Fruit fly (Drosophila melanogaster) whole organism, embryonic: ENCODE measurements around the gene CG6094.

Experiments used
- ATbp ChIP-seq: fragments of 200-800 bp; sonication (Bioruptor generic); optimal IDR thresholded peaks from 2 replicates; lab custom pipeline; 2017; ENCODE audit warnings: missing biosample characterization, mild to moderate bottlenecking, missing genetic modification characterization, missing genetic modification reagents
- Atf6 ChIP-seq: fragments of 200-800 bp; sonication (Bioruptor generic); IDR thresholded peaks from 2 replicates; pipeline ENCODE4 v1.3.6; 2022; ENCODE audit warnings: missing biosample characterization, missing genetic modification characterization
- Blimp-1 ChIP-seq: fragments of 200-800 bp; sonication (Bioruptor generic); optimal IDR thresholded peaks from 3 replicates; lab custom pipeline; 2018; ENCODE audit warnings: missing biosample characterization, missing genetic modification characterization, mild to moderate bottlenecking, moderate library complexity, missing genetic modification reagents
- CG1024 ChIP-seq: fragments of 200-800 bp; sonication (Bioruptor generic); IDR thresholded peaks from 2 replicates; pipeline ENCODE4 v1.3.6; 2022; ENCODE audit warnings: missing biosample characterization, missing genetic modification characterization
- CG12744 ChIP-seq: fragments of 200-800 bp; sonication (Bioruptor generic); optimal IDR thresholded peaks from 2 replicates; lab custom pipeline; 2016; ENCODE audit warnings: missing biosample characterization, missing genetic modification characterization
- CG13894 ChIP-seq: fragments of 200-800 bp; sonication (Bioruptor generic); optimal IDR thresholded peaks from 3 replicates; lab custom pipeline; 2018; ENCODE audit warnings: missing biosample characterization, mild to moderate bottlenecking, missing genetic modification characterization, moderate library complexity
- CG17612 ChIP-seq: fragments of 200-800 bp; sonication (Bioruptor generic); IDR thresholded peaks from 2 replicates; pipeline ENCODE4 v1.3.6; 2022; ENCODE audit warnings: missing biosample characterization, missing genetic modification characterization
- CG2199 ChIP-seq: fragments of 200-800 bp; sonication (Bioruptor generic); IDR thresholded peaks from 3 replicates; pipeline ENCODE4 v1.3.6; 2022; ENCODE audit warnings: missing biosample characterization, missing genetic modification characterization
- CG2712 ChIP-seq: fragments of 200-800 bp; optimal IDR thresholded peaks from 3 replicates; lab custom pipeline; 2019; ENCODE audit warnings: missing biosample characterization, mild to moderate bottlenecking, missing genetic modification characterization, moderate library complexity
- CG3065 ChIP-seq: fragments of 200-800 bp; sonication (Bioruptor generic); optimal IDR thresholded peaks from 2 replicates; lab custom pipeline; 2016; ENCODE audit warnings: missing biosample characterization, missing genetic modification characterization
- CG3726 ChIP-seq: fragments of 200-800 bp; sonication (Bioruptor generic); IDR thresholded peaks from 3 replicates; pipeline ENCODE4, ENCODE4 v1.3.6; 2022; ENCODE audit warnings: missing biosample characterization, missing genetic modification characterization
- CG6254 ChIP-seq: fragments of 200-800 bp; sonication (Bioruptor generic); optimal IDR thresholded peaks from 3 replicates; lab custom pipeline; 2017; ENCODE audit warnings: mild to moderate bottlenecking, missing biosample characterization, missing genetic modification reagents, missing genetic modification characterization
- CG6272 ChIP-seq: fragments of 200-800 bp; sonication (Bioruptor generic); IDR thresholded peaks from 2 replicates; pipeline ENCODE4 v1.3.6; 2022; ENCODE audit warnings: missing biosample characterization, missing genetic modification characterization
- CG7745 ChIP-seq: fragments of 200-800 bp; sonication (Bioruptor generic); optimal IDR thresholded peaks from 2 replicates; lab custom pipeline; 2018; ENCODE audit warnings: missing biosample characterization, mild to moderate bottlenecking, missing genetic modification characterization, moderate library complexity
- CG7963 ChIP-seq: fragments of 200-800 bp; sonication (Bioruptor generic); IDR thresholded peaks from 3 replicates; pipeline ENCODE4 v1.3.6; 2022; ENCODE audit warnings: missing biosample characterization, missing genetic modification characterization; ENCODE audit not compliant: partially characterized antibody
- CG8359 ChIP-seq: fragments of 200-800 bp; sonication (Bioruptor generic); optimal IDR thresholded peaks from 2 replicates; lab custom pipeline; 2017; ENCODE audit warnings: missing biosample characterization, mild to moderate bottlenecking, missing genetic modification characterization, borderline replicate concordance
- CG8924 ChIP-seq: fragments of 200-800 bp; optimal IDR thresholded peaks from 3 replicates; lab custom pipeline; 2019; ENCODE audit warnings: missing biosample characterization, mild to moderate bottlenecking, missing genetic modification characterization, moderate library complexity
- CG9215 ChIP-seq: fragments of 200-800 bp; sonication (Bioruptor generic); IDR thresholded peaks from 2 replicates; pipeline ENCODE4 v1.3.6; 2022; ENCODE audit warnings: missing biosample characterization, missing genetic modification characterization
- CG9437 ChIP-seq: fragments of 200-800 bp; sonication (Bioruptor generic); optimal IDR thresholded peaks from 2 replicates; lab custom pipeline; 2018; ENCODE audit warnings: missing biosample characterization, mild to moderate bottlenecking, missing genetic modification characterization
- CG9797 ChIP-seq: fragments of 200-800 bp; sonication (Bioruptor generic); optimal IDR thresholded peaks from 3 replicates; lab custom pipeline; 2018; ENCODE audit warnings: missing biosample characterization, mild to moderate bottlenecking, missing genetic modification characterization
- CTCF ChIP-seq: fragments of 200-800 bp; sonication (Bioruptor generic); optimal IDR thresholded peaks from 2 replicates; lab custom pipeline; 2017; ENCODE audit warnings: missing biosample characterization, mild to moderate bottlenecking, missing genetic modification characterization, moderate library complexity
- CkIIα-i1 ChIP-seq: fragments of 200-800 bp; sonication (Bioruptor generic); IDR thresholded peaks from 2 replicates; pipeline ENCODE4 v1.3.6; 2022; ENCODE audit warnings: missing biosample characterization, missing genetic modification characterization
- Dll ChIP-seq: fragments of 200-800 bp; sonication (Bioruptor generic); IDR thresholded peaks from 4 replicates; pipeline ENCODE4 v1.3.6; 2022; ENCODE audit warnings: missing biosample characterization, missing genetic modification characterization; ENCODE audit not compliant: partially characterized antibody
- Fer3 ChIP-seq: fragments of 200-800 bp; sonication (Bioruptor generic); optimal IDR thresholded peaks from 2 replicates; lab custom pipeline; 2018; ENCODE audit warnings: missing biosample characterization, mild to moderate bottlenecking, missing genetic modification characterization, moderate library complexity
- HHEX ChIP-seq: fragments of 200-800 bp; sonication (Bioruptor generic); optimal IDR thresholded peaks from 3 replicates; lab custom pipeline; 2017; ENCODE audit warnings: missing biosample characterization, mild to moderate bottlenecking, missing genetic modification characterization, missing genetic modification reagents
- HLH4C ChIP-seq: fragments of 200-800 bp; sonication (Bioruptor generic); IDR thresholded peaks from 3 replicates; pipeline ENCODE4 v1.3.6; 2022; ENCODE audit warnings: missing biosample characterization, missing genetic modification characterization; ENCODE audit not compliant: partially characterized antibody
- HmgZ ChIP-seq: fragments of 200-800 bp; sonication (Bioruptor generic); optimal IDR thresholded peaks from 2 replicates; lab custom pipeline; 2018; ENCODE audit warnings: missing biosample characterization, mild to moderate bottlenecking, missing genetic modification characterization
- Hmr ChIP-seq: fragments of 200-800 bp; sonication (Bioruptor generic); optimal IDR thresholded peaks from 3 replicates; lab custom pipeline; 2017; ENCODE audit warnings: mild to moderate bottlenecking, missing biosample characterization, missing genetic modification reagents, missing genetic modification characterization
- Hr51 ChIP-seq, 2 experiments: fragments of 200-800 bp; sonication (Bioruptor generic); optimal IDR thresholded peaks; 2 replicates in 1 of 2; 3 replicates in 1 of 2; lab custom pipeline; 2016 to 2018; ENCODE audit warnings: missing biosample characterization in 2 of 2, missing genetic modification characterization in 2 of 2, mild to moderate bottlenecking in 1 of 2, moderate library complexity in 1 of 2
- MESR4 ChIP-seq: fragments of 200-800 bp; sonication (Bioruptor generic); optimal IDR thresholded peaks from 2 replicates; lab custom pipeline; 2018; ENCODE audit warnings: missing biosample characterization, mild to moderate bottlenecking, missing genetic modification characterization, moderate library complexity
- Nf-YA ChIP-seq: fragments of 200-800 bp; sonication (Bioruptor generic); IDR thresholded peaks from 2 replicates; pipeline ENCODE4 v1.3.6; 2022; ENCODE audit warnings: missing biosample characterization, missing genetic modification characterization
- Opbp ChIP-seq: fragments of 200-800 bp; sonication (Bioruptor generic); IDR thresholded peaks from 3 replicates; pipeline ENCODE4 v1.3.6; 2022; ENCODE audit warnings: missing biosample characterization, missing genetic modification characterization; ENCODE audit not compliant: partially characterized antibody
- Poxn ChIP-seq: fragments of 200-800 bp; sonication (Bioruptor generic); IDR thresholded peaks from 2 replicates; pipeline ENCODE4 v1.3.6; 2022; ENCODE audit warnings: missing biosample characterization, missing genetic modification characterization
- ato ChIP-seq: fragments of 200-800 bp; sonication (Bioruptor generic); IDR thresholded peaks from 2 replicates; pipeline ENCODE4 v1.3.6; 2022; ENCODE audit warnings: missing biosample characterization, missing genetic modification characterization; ENCODE audit not compliant: partially characterized antibody
- az2 ChIP-seq: fragments of 200-800 bp; sonication (Bioruptor generic); optimal IDR thresholded peaks from 3 replicates; lab custom pipeline; 2016; ENCODE audit warnings: missing biosample characterization, missing genetic modification characterization
- eve ChIP-seq, 2 experiments: fragments of >200 bp; optimal IDR thresholded peaks; 2 replicates each; lab custom pipeline; 2017; ENCODE audit warnings: missing biosample characterization in 2 of 2, missing genetic modification characterization in 2 of 2
- ewg ChIP-seq: fragments of 200-800 bp; sonication (Bioruptor generic); optimal IDR thresholded peaks from 3 replicates; lab custom pipeline; 2017; ENCODE audit warnings: mild to moderate bottlenecking, missing biosample characterization, missing genetic modification reagents, missing genetic modification characterization
- hbn ChIP-seq: fragments of 200-800 bp; sonication (Bioruptor generic); IDR thresholded peaks from 2 replicates; pipeline ENCODE4 v1.3.6; 2022; ENCODE audit warnings: missing biosample characterization, missing genetic modification characterization; ENCODE audit not compliant: partially characterized antibody
- lbe ChIP-seq: fragments of 200-800 bp; sonication (Bioruptor generic); optimal IDR thresholded peaks from 2 replicates; lab custom pipeline; 2016; ENCODE audit warnings: missing biosample characterization, mild to moderate bottlenecking, missing genetic modification characterization
- odd ChIP-seq: fragments of 200-800 bp; sonication (Bioruptor generic); optimal IDR thresholded peaks from 2 replicates; lab custom pipeline; 2017; ENCODE audit warnings: missing biosample characterization, mild to moderate bottlenecking, missing genetic modification characterization
- onecut ChIP-seq: fragments of 200-800 bp; sonication (Bioruptor generic); IDR thresholded peaks from 2 replicates; pipeline ENCODE4 v1.3.6; 2022; ENCODE audit warnings: missing biosample characterization, missing genetic modification characterization
- sc ChIP-seq, 3 experiments: fragments of >200 bp in 2 of 3; fragments of 200-800 bp in 1 of 3; sonication (Bioruptor generic) in 1 of 3; optimal IDR thresholded peaks; 2 replicates in 2 of 3; 3 replicates in 1 of 3; lab custom pipeline; 2017; ENCODE audit warnings: mild to moderate bottlenecking in 1 of 3, missing biosample characterization in 1 of 3, missing genetic modification characterization in 1 of 3, missing genetic modification reagents in 1 of 3
- scrt ChIP-seq: fragments of 200-800 bp; sonication (Bioruptor generic); optimal IDR thresholded peaks from 2 replicates; lab custom pipeline; 2018; ENCODE audit warnings: missing biosample characterization, mild to moderate bottlenecking, missing genetic modification characterization, moderate library complexity
- so ChIP-seq: fragments of 200-800 bp; sonication (Bioruptor generic); IDR thresholded peaks from 3 replicates; pipeline ENCODE4 v1.3.6; 2022; ENCODE audit warnings: missing biosample characterization, missing genetic modification characterization
- tio ChIP-seq: fragments of 200-800 bp; sonication (Bioruptor generic); optimal IDR thresholded peaks from 2 replicates; lab custom pipeline; 2017; ENCODE audit warnings: missing biosample characterization, missing genetic modification characterization, inconsistent platforms
- tx ChIP-seq: fragments of 200-800 bp; sonication (Bioruptor generic); optimal IDR thresholded peaks from 2 replicates; lab custom pipeline; 2016; ENCODE audit warnings: missing biosample characterization, missing genetic modification characterization
- unpg ChIP-seq: fragments of 200-800 bp; sonication (Bioruptor generic); optimal IDR thresholded peaks from 3 replicates; lab custom pipeline; 2018; ENCODE audit warnings: missing biosample characterization, mild to moderate bottlenecking, missing genetic modification characterization, moderate library complexity
- vnd ChIP-seq: fragments of 200-800 bp; sonication (Bioruptor generic); IDR thresholded peaks from 3 replicates; pipeline ENCODE4 v1.3.6; 2022; ENCODE audit warnings: missing biosample characterization, missing genetic modification characterization; ENCODE audit not compliant: partially characterized antibody

Gene CG6094

dm6 chr2L:10543048-10543752 lies 36.3 kb downstream of the CG6094 start (continued):
- no peak for TF ChIP-seq tx (GFP tag; lab: Kevin White, UChicago)
- TF ChIP-seq Fer3 (tag; lab: Kevin White, UChicago), result no peak
- TF ChIP-seq Dll (GFP tag; lab: Robert Waterston, UW), result no peak
- no peak for TF ChIP-seq CG9215 (GFP tag; lab: Robert Waterston, UW)
- TF ChIP-seq CG8924 (tag; lab: Kevin White, UChicago), result peak; percentile 65
- TF ChIP-seq ato, result no peak
- TF ChIP-seq az2 (GFP tag; lab: Kevin White, UChicago), result peak; percentile 35
- no peak for TF ChIP-seq CG8359 (GFP tag; lab: Kevin White, UChicago)
- peak; percentile 26 for TF ChIP-seq CG9437 (GFP tag; lab: Kevin White, UChicago)
- no peak for TF ChIP-seq CG13894 (tag; lab: Kevin White, UChicago)
- peak; percentile 72 for TF ChIP-seq unpg (GFP tag; lab: Kevin White, UChicago)
- peak; percentile 33 for TF ChIP-seq tio (GFP tag; lab: Kevin White, UChicago)
- no peak for TF ChIP-seq HLH4C (GFP tag; lab: Robert Waterston, UW)
- TF ChIP-seq CTCF (GFP tag; lab: Kevin White, UChicago), result no peak
- no peak for TF ChIP-seq CG7963 (GFP tag; lab: Robert Waterston, UW)
- TF ChIP-seq so, result no peak
- no peak for TF ChIP-seq CkIIα-i1 (GFP tag; lab: Robert Waterston, UW)
- TF ChIP-seq MESR4 (GFP tag; lab: Kevin White, UChicago), result no peak
- TF ChIP-seq Blimp-1 (GFP tag; lab: Kevin White, UChicago), result peak; percentile 82
- peak in 1 of 2 experiments; percentile 46 for TF ChIP-seq Hr51 (GFP tag; optimal IDR thresholded peaks at IDR 0.05; lab: Kevin White, UChicago)
- TF ChIP-seq CG9797 (GFP tag; lab: Kevin White, UChicago), result no peak
- TF ChIP-seq HmgZ (tag; lab: Kevin White, UChicago), result no peak
- TF ChIP-seq CG7745 (tag; lab: Kevin White, UChicago), result peak; percentile 81
- no peak for TF ChIP-seq CG6272 (GFP tag; lab: Robert Waterston, UW)
- no peak for TF ChIP-seq hbn (GFP tag; lab: Robert Waterston, UW)
- no peak for TF ChIP-seq CG3065 (GFP tag; lab: Kevin White, UChicago)
- no peak for TF ChIP-seq Hmr (GFP tag; lab: Kevin White, UChicago)
- TF ChIP-seq Poxn (GFP tag; lab: Robert Waterston, UW), result no peak
- TF ChIP-seq CG12744 (GFP tag; lab: Kevin White, UChicago), result no peak
- no peak for TF ChIP-seq Atf6 (GFP tag; lab: Robert Waterston, UW)
- TF ChIP-seq CG3726 (GFP tag; lab: Robert Waterston, UW), result no peak
- TF ChIP-seq CG1024 (GFP tag; lab: Robert Waterston, UW), result no peak
- no peak for TF ChIP-seq scrt (GFP tag; lab: Kevin White, UChicago)
- no peak for TF ChIP-seq CG2199 (GFP tag; lab: Robert Waterston, UW)
- no peak for TF ChIP-seq CG17612
- TF ChIP-seq lbe (GFP tag; lab: Kevin White, UChicago), result no peak
- TF ChIP-seq eve (GFP tag; optimal IDR thresholded peaks at IDR 0.05; lab: Kevin White, UChicago), result peak in 1 of 2 experiments; percentile 56
- TF ChIP-seq CG6254 (GFP tag; lab: Kevin White, UChicago), result peak; percentile 34
- no peak for TF ChIP-seq Opbp
- no peak for TF ChIP-seq HHEX (GFP tag; lab: Kevin White, UChicago)
- no peak for TF ChIP-seq vnd (GFP tag; lab: Robert Waterston, UW)
- TF ChIP-seq onecut (GFP tag; lab: Robert Waterston, UW), result 0 out of 2 replicates have a peak, but pooled peaks have one; percentile 9
- TF ChIP-seq odd (GFP tag; lab: Kevin White, UChicago), result no peak
- TF ChIP-seq CG2712 (tag; lab: Kevin White, UChicago), result peak; percentile 85
- TF ChIP-seq ewg (GFP tag; lab: Kevin White, UChicago), result peak; percentile 32
- no peak for TF ChIP-seq Nf-YA (GFP tag; lab: Robert Waterston, UW)
- peak; percentile 62 for TF ChIP-seq ATbp (GFP tag; lab: Kevin White, UChicago)
- TF ChIP-seq sc (optimal IDR thresholded peaks at IDR 0.05; lab: Kevin White, UChicago), result no peak
- peak; percentile 18 for TF ChIP-seq sc (GFP tag; optimal IDR thresholded peaks at IDR 0.05; lab: Kevin White, UChicago)
